Fruit fly (Drosophila melanogaster) whole organism, embryonic: Measurements from ENCODE around the gene Nthl1.

Experiments
- CG10431 ChIP-seq: fragments of 200-800 bp; sonication (Bioruptor generic); optimal IDR thresholded peaks from 3 replicates; lab custom pipeline; 2018; ENCODE audit warnings: missing biosample characterization, mild to moderate bottlenecking, missing genetic modification characterization
- CG10654 ChIP-seq: fragments of 200-800 bp; sonication (Bioruptor generic); optimal IDR thresholded peaks from 2 replicates; lab custom pipeline; 2016; ENCODE audit warnings: missing biosample characterization, missing genetic modification characterization
- CG11085 ChIP-seq: fragments of 200-800 bp; sonication (Bioruptor generic); IDR thresholded peaks from 2 replicates; pipeline ENCODE4 v1.3.6; 2022; ENCODE audit warnings: missing biosample characterization, missing genetic modification characterization
- CG12769 ChIP-seq: fragments of 200-800 bp; sonication (Bioruptor generic); optimal IDR thresholded peaks from 2 replicates; lab custom pipeline; 2019; ENCODE audit warnings: missing biosample characterization, mild to moderate bottlenecking, missing genetic modification characterization, moderate library complexity
- CG14014 ChIP-seq: fragments of 200-800 bp; sonication (Bioruptor generic); IDR thresholded peaks from 2 replicates; pipeline ENCODE4 v1.3.6; 2022; ENCODE audit warnings: missing biosample characterization, missing genetic modification characterization
- CG15514 ChIP-seq: fragments of 200-800 bp; sonication (Bioruptor generic); optimal IDR thresholded peaks from 3 replicates; lab custom pipeline; 2017; ENCODE audit warnings: missing biosample characterization, missing genetic modification characterization, mild to moderate bottlenecking, moderate library complexity, missing genetic modification reagents
- CG16815 ChIP-seq: fragments of 200-800 bp; sonication (Bioruptor generic); optimal IDR thresholded peaks from 3 replicates; lab custom pipeline; 2017; ENCODE audit warnings: missing biosample characterization, mild to moderate bottlenecking, missing genetic modification characterization
- CG17912 ChIP-seq: fragments of 200-800 bp; sonication (Bioruptor generic); optimal IDR thresholded peaks from 2 replicates; lab custom pipeline; 2018; ENCODE audit warnings: missing biosample characterization, mild to moderate bottlenecking, missing genetic modification characterization
- CG2199 ChIP-seq: fragments of 200-800 bp; sonication (Bioruptor generic); IDR thresholded peaks from 3 replicates; pipeline ENCODE4 v1.3.6; 2022; ENCODE audit warnings: missing biosample characterization, missing genetic modification characterization
- CG42726 ChIP-seq: fragments of 200-800 bp; sonication (Bioruptor generic); IDR thresholded peaks from 2 replicates; pipeline ENCODE4 v1.3.6; 2022; ENCODE audit warnings: missing biosample characterization, missing genetic modification characterization; ENCODE audit not compliant: partially characterized antibody
- CG4707 ChIP-seq: fragments of 200-800 bp; sonication (Bioruptor generic); optimal IDR thresholded peaks from 2 replicates; lab custom pipeline; 2018; ENCODE audit warnings: missing biosample characterization, mild to moderate bottlenecking, missing genetic modification characterization, moderate library complexity
- CG6813 ChIP-seq: fragments of 200-800 bp; sonication (Bioruptor generic); optimal IDR thresholded peaks from 2 replicates; lab custom pipeline; 2017; ENCODE audit warnings: missing biosample characterization, missing genetic modification characterization, mild to moderate bottlenecking, moderate library complexity, missing genetic modification reagents
- CG8290 ChIP-seq, 3 experiments: fragments of 200-800 bp; sonication (Bioruptor generic); optimal IDR thresholded peaks; 2 replicates each; lab custom pipeline; 2016 to 2019; ENCODE audit warnings: missing biosample characterization in 3 of 3, missing genetic modification characterization in 3 of 3, mild to moderate bottlenecking in 2 of 3, moderate library complexity in 1 of 3
- CG8765 ChIP-seq: fragments of 200-800 bp; sonication (Bioruptor generic); IDR thresholded peaks from 2 replicates; pipeline ENCODE4 v1.3.6; 2022; ENCODE audit warnings: missing biosample characterization, missing genetic modification characterization
- CTCF ChIP-seq: fragments of 200-800 bp; sonication (Bioruptor generic); optimal IDR thresholded peaks from 2 replicates; lab custom pipeline; 2017; ENCODE audit warnings: missing biosample characterization, mild to moderate bottlenecking, missing genetic modification characterization, moderate library complexity
- Dbx ChIP-seq: fragments of 200-800 bp; sonication (Bioruptor generic); IDR thresholded peaks from 3 replicates; pipeline ENCODE4 v1.3.6; 2022; ENCODE audit warnings: missing biosample characterization, missing genetic modification characterization
- Deaf1 ChIP-seq: fragments of 200-800 bp; optimal IDR thresholded peaks from 3 replicates; lab custom pipeline; 2019; ENCODE audit warnings: missing biosample characterization, mild to moderate bottlenecking, missing genetic modification characterization, moderate library complexity
- Doc3 ChIP-seq: fragments of 200-800 bp; sonication (Bioruptor generic); IDR thresholded peaks from 3 replicates; pipeline ENCODE4 v1.3.6; 2022; ENCODE audit warnings: missing biosample characterization, missing genetic modification characterization; ENCODE audit not compliant: partially characterized antibody
- ERR ChIP-seq: fragments of 200-800 bp; sonication (Bioruptor generic); optimal IDR thresholded peaks from 2 replicates; lab custom pipeline; 2016; ENCODE audit warnings: missing biosample characterization, missing genetic modification characterization
- Jarid2 ChIP-seq: fragments of 200-800 bp; sonication (Bioruptor generic); optimal IDR thresholded peaks from 3 replicates; lab custom pipeline; 2017; ENCODE audit warnings: mild to moderate bottlenecking, missing biosample characterization, missing genetic modification reagents, missing genetic modification characterization
- Med ChIP-seq: fragments of 200-800 bp; sonication (Bioruptor generic); peaks from one replicate; lab custom pipeline; 2016; ENCODE audit warnings: missing biosample characterization, missing genetic modification characterization, mild to moderate bottlenecking, inconsistent platforms, moderate library complexity
- Opbp ChIP-seq: fragments of 200-800 bp; sonication (Bioruptor generic); IDR thresholded peaks from 3 replicates; pipeline ENCODE4 v1.3.6; 2022; ENCODE audit warnings: missing biosample characterization, missing genetic modification characterization; ENCODE audit not compliant: partially characterized antibody
- Pdp1 ChIP-seq, 2 experiments: fragments of 200-800 bp; sonication (Bioruptor generic); optimal IDR thresholded peaks; 3 replicates each; lab custom pipeline; 2016; ENCODE audit warnings: missing biosample characterization in 2 of 2, missing genetic modification characterization in 2 of 2, mild to moderate bottlenecking in 1 of 2, moderate library complexity in 1 of 2
- Trl ChIP-seq, 3 experiments: fragments of >200 bp in 2 of 3; fragments of 200-800 bp in 1 of 3; sonication (Bioruptor generic) in 1 of 3; optimal IDR thresholded peaks; 2 replicates in 1 of 3; 3 replicates in 2 of 3; lab custom pipeline; 2016 to 2017; ENCODE audit warnings: missing biosample characterization in 1 of 3, missing genetic modification characterization in 1 of 3
- Xrp1 ChIP-seq: fragments of 200-800 bp; sonication (Bioruptor generic); IDR thresholded peaks from 2 replicates; pipeline ENCODE4 v1.3.6; 2022; ENCODE audit warnings: missing biosample characterization, missing genetic modification characterization
- bbx ChIP-seq: fragments of 200-800 bp; sonication (Bioruptor generic); IDR thresholded peaks from 2 replicates; pipeline ENCODE4 v1.3.6; 2022; ENCODE audit warnings: missing biosample characterization, missing genetic modification characterization; ENCODE audit not compliant: partially characterized antibody
- crol ChIP-seq: fragments of 200-800 bp; sonication (Bioruptor generic); IDR thresholded peaks from 2 replicates; pipeline ENCODE4 v1.3.6; 2022; ENCODE audit warnings: missing biosample characterization, missing genetic modification characterization
- da ChIP-seq: fragments of 200-800 bp; sonication (Bioruptor generic); optimal IDR thresholded peaks from 2 replicates; lab custom pipeline; 2016; ENCODE audit warnings: missing biosample characterization, missing genetic modification characterization
- kni ChIP-seq: fragments of 200-800 bp; sonication (Bioruptor generic); optimal IDR thresholded peaks from 3 replicates; lab custom pipeline; 2017; ENCODE audit warnings: mild to moderate bottlenecking, missing biosample characterization, missing genetic modification reagents, missing genetic modification characterization
- lab ChIP-seq: fragments of 200-800 bp; sonication (Bioruptor generic); optimal IDR thresholded peaks from 3 replicates; lab custom pipeline; 2017; ENCODE audit warnings: missing biosample characterization, missing genetic modification characterization, mild to moderate bottlenecking, moderate library complexity, missing genetic modification reagents
- nau ChIP-seq: fragments of 200-800 bp; sonication (Bioruptor generic); optimal IDR thresholded peaks from 3 replicates; lab custom pipeline; 2017; ENCODE audit warnings: missing biosample characterization, mild to moderate bottlenecking, missing genetic modification characterization, missing genetic modification reagents
- pan ChIP-seq, 4 experiments: fragments of >200 bp in 3 of 4; fragments of 200-800 bp in 1 of 4; sonication (Bioruptor generic) in 1 of 4; optimal IDR thresholded peaks in 3 of 4; IDR thresholded peaks in 1 of 4; 2 replicates each; pipeline versions ENCODE4 v1.3.6 to Lab custom; 2017 to 2022; ENCODE audit warnings: missing biosample characterization in 2 of 4, missing genetic modification characterization in 2 of 4, mixed read lengths in 1 of 4
- phol ChIP-seq: fragments of 200-800 bp; sonication (Bioruptor generic); optimal IDR thresholded peaks from 3 replicates; lab custom pipeline; 2018; ENCODE audit warnings: missing biosample characterization, mild to moderate bottlenecking, missing genetic modification characterization, moderate library complexity
- psq ChIP-seq: fragments of 200-800 bp; sonication (Bioruptor generic); optimal IDR thresholded peaks from 2 replicates; lab custom pipeline; 2017; ENCODE audit warnings: missing biosample characterization, missing genetic modification characterization
- stwl ChIP-seq: fragments of 200-800 bp; sonication (Bioruptor generic); optimal IDR thresholded peaks from 3 replicates; lab custom pipeline; 2018; ENCODE audit warnings: missing biosample characterization, mild to moderate bottlenecking, missing genetic modification characterization, moderate library complexity
- z ChIP-seq: fragments of 200-800 bp; sonication (Bioruptor generic); IDR thresholded peaks from 3 replicates; pipeline ENCODE4 v1.3.6; 2022; ENCODE audit warnings: missing biosample characterization, missing genetic modification characterization

The Nthl1 gene

dm6 chr2L:20885889-20886507 lies 41.7 kb downstream of the Nthl1 start (continued):
- TF ChIP-seq bbx (GFP tag; lab: Robert Waterston, UW) (peak; percentile 32; the same call in 1 of the 2 replicates), nau (GFP tag; lab: Kevin White, UChicago) (peak; percentile 39), CG6813 (GFP tag; lab: Kevin White, UChicago) (peak; percentile 0), Med (GFP tag; lab: Kevin White, UChicago) (peak; percentile 30), CG8290 (GFP tag; optimal IDR thresholded peaks at IDR 0.05; lab: Kevin White, UChicago) (no peak), CG8290 (tag; optimal IDR thresholded peaks at IDR 0.05; lab: Kevin White, UChicago) (peak in 1 of 2 experiments; percentile 4), stwl (tag; lab: Kevin White, UChicago) (no peak), Opbp (GFP tag; lab: Robert Waterston, UW) (no peak), CG10431 (GFP tag; lab: Kevin White, UChicago) (peak; percentile 2), CG2199 (GFP tag; lab: Robert Waterston, UW) (0 out of 3 replicates have a peak, but pooled peaks have one; percentile 43), CG42726 (GFP tag; lab: Robert Waterston, UW) (0 out of 2 replicates have a peak, but pooled peaks have one; percentile 6), CG16815 (GFP tag; lab: Kevin White, UChicago) (no peak), Doc3 (GFP tag; lab: Robert Waterston, UW) (no peak), z (0 out of 3 replicates have a peak, but pooled peaks have one; percentile 41), CG12769 (peak; percentile 78), Dbx (GFP tag; lab: Robert Waterston, UW) (0 out of 3 replicates have a peak, but pooled peaks have one; percentile 22), CG8765 (GFP tag; lab: Robert Waterston, UW) (no peak), CG17912 (GFP tag; lab: Kevin White, UChicago) (no peak), Xrp1 (GFP tag; lab: Robert Waterston, UW) (peak; percentile 29; the same call in 1 of the 2 replicates), Trl (optimal IDR thresholded peaks at IDR 0.05; lab: Kevin White, UChicago) (peak; percentile 31 to 57), Trl (GFP tag; optimal IDR thresholded peaks at IDR 0.05; lab: Kevin White, UChicago) (no peak), Jarid2 (peak; percentile 40), phol (tag; lab: Kevin White, UChicago) (no peak), CG15514 (GFP tag; lab: Kevin White, UChicago) (no peak), Pdp1 (GFP tag; optimal IDR thresholded peaks at IDR 0.05; lab: Kevin White, UChicago) (peak in 1 of 2 experiments; percentile 21), CG11085 (GFP tag; lab: Robert Waterston, UW) (no peak), CG14014 (GFP tag; lab: Robert Waterston, UW) (peak; percentile 10; the same call in 1 of the 2 replicates), crol (GFP tag; lab: Robert Waterston, UW) (0 out of 2 replicates have a peak, but pooled peaks have one; percentile 12), CTCF (GFP tag; lab: Kevin White, UChicago) (peak; percentile 9), CG4707 (peak; percentile 27), psq (GFP tag; lab: Kevin White, UChicago) (peak; percentile 20), lab (GFP tag; lab: Kevin White, UChicago) (peak; percentile 39), kni (peak; percentile 11), CG10654 (GFP tag; lab: Kevin White, UChicago) (no peak), da (GFP tag; lab: Kevin White, UChicago) (no peak), Deaf1 (tag; lab: Kevin White, UChicago) (peak; percentile 14), pan (optimal IDR thresholded peaks at IDR 0.05; lab: Kevin White, UChicago) (no peak), pan (GFP tag; optimal IDR thresholded peaks at IDR 0.05 in 1 of 2, IDR thresholded peaks at IDR 0.05 in 1 of 2) (peak in 1 of 2 experiments; percentile 10), ERR (GFP tag; lab: Kevin White, UChicago) (peak; percentile 18)
